Fruit fly (Drosophila melanogaster) whole organism, pupa: ENCODE results near the gene Clic.
A peak's percentile ranks its signal among the peaks of the same experiment; 100 is the strongest.

Experiments used
- CG10348 ChIP-seq: fragments of 200-800 bp; sonication (Bioruptor generic); IDR thresholded peaks from 2 replicates; pipeline ENCODE4 v1.3.6; 2022; ENCODE audit warnings: missing biosample characterization, missing genetic modification characterization
- CG12605 ChIP-seq: fragments of 200-800 bp; sonication (Bioruptor generic); IDR thresholded peaks from 2 replicates; pipeline ENCODE4 v1.3.6; 2022; ENCODE audit warnings: missing biosample characterization, missing genetic modification characterization
- CG13204 ChIP-seq: fragments of 200-800 bp; sonication (Bioruptor generic); optimal IDR thresholded peaks from 2 replicates; lab custom pipeline; 2018; ENCODE audit warnings: missing biosample characterization, mild to moderate bottlenecking, missing genetic modification characterization, moderate library complexity
- CG14655 ChIP-seq: fragments of 200-800 bp; sonication (Bioruptor generic); optimal IDR thresholded peaks from 3 replicates; lab custom pipeline; 2017; ENCODE audit warnings: mild to moderate bottlenecking, missing biosample characterization, missing genetic modification reagents, missing genetic modification characterization
- CG15710 ChIP-seq: fragments of 200-800 bp; sonication (Bioruptor generic); optimal IDR thresholded peaks from 2 replicates; lab custom pipeline; 2018; ENCODE audit warnings: missing biosample characterization, mild to moderate bottlenecking, missing genetic modification characterization, moderate library complexity
- CG17806 ChIP-seq: fragments of 200-800 bp; sonication (Bioruptor generic); optimal IDR thresholded peaks from 2 replicates; lab custom pipeline; 2018; ENCODE audit warnings: missing biosample characterization, mild to moderate bottlenecking, missing genetic modification characterization, moderate library complexity
- CG32121 ChIP-seq: fragments of 200-800 bp; sonication (Bioruptor generic); IDR thresholded peaks from 2 replicates; pipeline ENCODE4 v1.3.6; 2022; ENCODE audit warnings: missing biosample characterization, missing genetic modification characterization
- CG34367 ChIP-seq: fragments of 200-800 bp; sonication (Bioruptor generic); optimal IDR thresholded peaks from 2 replicates; lab custom pipeline; 2018; ENCODE audit warnings: missing biosample characterization, mild to moderate bottlenecking, missing genetic modification characterization
- CG4496 ChIP-seq: fragments of 200-800 bp; sonication (Bioruptor generic); IDR thresholded peaks from 3 replicates; pipeline ENCODE4 v1.3.6; 2022; ENCODE audit warnings: missing biosample characterization, missing genetic modification characterization
- CG8159 ChIP-seq: fragments of 200-800 bp; sonication (Bioruptor generic); optimal IDR thresholded peaks from 3 replicates; lab custom pipeline; 2018; ENCODE audit warnings: missing biosample characterization, mild to moderate bottlenecking, missing genetic modification characterization, moderate library complexity
- CG8301 ChIP-seq: fragments of 200-800 bp; sonication (Bioruptor generic); optimal IDR thresholded peaks from 2 replicates; lab custom pipeline; 2018; ENCODE audit warnings: missing biosample characterization, mild to moderate bottlenecking, missing genetic modification characterization
- CG9948 ChIP-seq: fragments of 200-800 bp; sonication (Bioruptor generic); optimal IDR thresholded peaks from 2 replicates; lab custom pipeline; 2018; ENCODE audit warnings: missing biosample characterization, mild to moderate bottlenecking, missing genetic modification characterization, moderate library complexity
- D1 ChIP-seq: fragments of 200-800 bp; sonication (Bioruptor generic); optimal IDR thresholded peaks from 2 replicates; lab custom pipeline; 2018; ENCODE audit warnings: missing biosample characterization, mild to moderate bottlenecking, missing genetic modification characterization, moderate library complexity
- EcR ChIP-seq: fragments of 200-800 bp; sonication (Bioruptor generic); optimal IDR thresholded peaks from 3 replicates; lab custom pipeline; 2019; ENCODE audit warnings: missing biosample characterization, missing genetic modification characterization, mild to moderate bottlenecking, moderate library complexity, missing genetic modification reagents
- Ets98B ChIP-seq: fragments of 200-800 bp; sonication (Bioruptor generic); IDR thresholded peaks from 2 replicates; pipeline ENCODE4 v1.3.6; 2022; ENCODE audit warnings: missing biosample characterization, missing genetic modification characterization
- Pif1A ChIP-seq: fragments of 200-800 bp; sonication (Bioruptor generic); optimal IDR thresholded peaks from 3 replicates; lab custom pipeline; 2016; ENCODE audit warnings: missing biosample characterization, missing genetic modification characterization
- Pif1B ChIP-seq: fragments of 200-800 bp; sonication (Bioruptor generic); optimal IDR thresholded peaks from 3 replicates; lab custom pipeline; 2016; ENCODE audit warnings: missing biosample characterization, missing genetic modification characterization
- Snoo ChIP-seq: fragments of 200-800 bp; sonication (Bioruptor generic); optimal IDR thresholded peaks from 3 replicates; lab custom pipeline; 2017; ENCODE audit warnings: missing biosample characterization, mild to moderate bottlenecking, missing genetic modification characterization, inconsistent platforms
- fd96Ca ChIP-seq: fragments of 200-800 bp; sonication (Bioruptor generic); IDR thresholded peaks from 3 replicates; pipeline ENCODE4 v1.3.6; 2022; ENCODE audit warnings: missing biosample characterization, missing genetic modification characterization
- gl ChIP-seq: fragments of 200-800 bp; sonication (Bioruptor generic); optimal IDR thresholded peaks from 2 replicates; lab custom pipeline; 2018; ENCODE audit warnings: missing biosample characterization, mild to moderate bottlenecking, missing genetic modification characterization
- rn ChIP-seq: fragments of 200-800 bp; sonication (Bioruptor generic); IDR thresholded peaks from 2 replicates; pipeline ENCODE4 v1.3.6; 2022; ENCODE audit warnings: missing biosample characterization, missing genetic modification characterization

Clic gene

DNA sequence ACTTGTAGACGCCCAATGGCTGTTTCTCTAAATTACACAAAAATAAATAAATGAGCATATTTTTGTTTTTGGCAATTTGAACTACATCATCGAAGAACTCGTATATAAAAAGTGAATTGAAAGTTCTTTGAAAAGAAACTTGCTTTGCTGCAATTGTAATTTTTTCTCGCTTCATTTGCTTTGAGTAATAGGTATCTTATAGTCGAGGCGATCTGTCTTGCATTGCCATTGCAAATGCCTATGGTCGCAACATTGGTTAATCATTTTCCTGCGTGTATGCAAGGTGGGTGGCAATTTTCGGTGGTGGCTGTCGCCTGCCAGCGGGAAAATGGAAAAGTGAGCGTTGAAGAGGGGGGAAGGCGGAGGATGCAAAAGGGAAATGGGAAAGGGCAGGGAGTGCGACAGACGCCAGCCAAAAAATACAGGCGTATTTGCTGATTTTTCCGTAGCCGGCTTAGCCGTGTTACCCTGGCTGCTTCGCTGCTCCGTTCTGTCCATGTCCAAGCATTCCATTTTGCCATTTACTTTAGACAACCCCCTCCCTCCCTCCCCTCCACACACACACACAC lies 34.7 kb downstream of the Clic start:
- no peak for TF ChIP-seq CG13204 (GFP tag; lab: Kevin White, UChicago)
- TF ChIP-seq, all 21 proteins: peak for 0

DNA sequence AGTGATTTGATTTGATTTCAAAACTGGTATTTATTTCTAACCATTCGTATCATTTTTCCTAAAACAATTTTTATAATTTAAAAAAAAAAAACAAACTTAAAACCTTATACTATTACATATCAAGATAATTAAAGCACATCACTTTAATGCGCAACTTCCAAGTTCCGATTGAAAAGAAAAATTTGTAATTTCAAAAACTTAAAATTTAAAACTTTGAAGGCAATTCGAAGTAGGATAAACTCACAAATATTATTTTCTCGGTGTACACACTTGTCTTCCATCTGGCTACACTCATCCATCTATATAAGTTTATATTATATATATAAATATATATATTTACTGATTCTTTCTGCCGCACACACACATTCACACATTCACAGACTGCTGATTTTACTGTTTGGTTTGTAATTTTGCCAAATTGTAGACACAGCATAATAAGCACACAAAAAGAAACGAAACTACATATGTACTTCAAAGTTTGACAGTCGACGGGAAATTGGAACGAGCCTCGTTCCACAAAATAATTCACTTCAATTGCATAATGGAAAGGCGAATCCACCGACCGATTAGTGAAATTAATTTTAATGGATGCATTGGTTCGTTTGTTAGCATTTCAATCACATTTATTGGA lies 36.0 kb downstream of the Clic start:
- TF ChIP-seq D1 (tag; lab: Kevin White, UChicago) (no peak), CG9948 (tag; lab: Kevin White, UChicago) (no peak)

dm6 chrX:13783958-13784907 lies 37.9 kb downstream of the Clic start:
- TF ChIP-seq CG13204 (GFP tag; lab: Kevin White, UChicago) (no peak), CG8159 (tag; lab: Kevin White, UChicago) (peak; percentile 55), Ets98B (GFP tag; lab: Robert Waterston, UW) (peak; percentile 56), CG15710 (tag; lab: Kevin White, UChicago) (peak; percentile 40), EcR (GFP tag; lab: Kevin White, UChicago) (no peak), rn (GFP tag; lab: Robert Waterston, UW) (peak; percentile 30; the same call in 1 of the 2 replicates), fd96Ca (GFP tag; lab: Robert Waterston, UW) (peak; percentile 43; the same call in 1 of the 3 replicates), CG17806 (tag; lab: Kevin White, UChicago) (peak; percentile 48), Pif1B (GFP tag; lab: Kevin White, UChicago) (peak; percentile 13), CG4496 (GFP tag; lab: Robert Waterston, UW) (peak; percentile 83), gl (no peak), Pif1A (GFP tag; lab: Kevin White, UChicago) (peak; percentile 64), D1 (tag; lab: Kevin White, UChicago) (no peak), CG14655 (GFP tag; lab: Kevin White, UChicago) (peak; percentile 71), CG8301 (tag; lab: Kevin White, UChicago) (peak; percentile 58), CG34367 (tag; lab: Kevin White, UChicago) (no peak), CG10348 (GFP tag; lab: Robert Waterston, UW) (no peak), CG32121 (GFP tag; lab: Robert Waterston, UW) (peak; percentile 73), Snoo (tag; lab: Kevin White, UChicago) (no peak), CG9948 (tag; lab: Kevin White, UChicago) (peak; percentile 48), CG12605 (GFP tag; lab: Robert Waterston, UW) (peak; percentile 50; the same call in 1 of the 2 replicates)

- TF ChIP-seq Ets98B (GFP tag; lab: Robert Waterston, UW) (peak; percentile 46; the same call in 1 of the 2 replicates), CG4496 (GFP tag; lab: Robert Waterston, UW) (0 out of 3 replicates have a peak, but pooled peaks have one; percentile 40), Snoo (tag; lab: Kevin White, UChicago) (peak; percentile 24), CG32121 (GFP tag; lab: Robert Waterston, UW) (no peak), CG12605 (GFP tag; lab: Robert Waterston, UW) (no peak), Pif1B (GFP tag; lab: Kevin White, UChicago) (no peak), CG34367 (tag; lab: Kevin White, UChicago) (no peak), fd96Ca (GFP tag; lab: Robert Waterston, UW) (peak; percentile 44; the same call in 1 of the 3 replicates), CG9948 (tag; lab: Kevin White, UChicago) (no peak), D1 (tag; lab: Kevin White, UChicago) (no peak), CG8159 (tag; lab: Kevin White, UChicago) (no peak), CG13204 (GFP tag; lab: Kevin White, UChicago) (no peak), Pif1A (GFP tag; lab: Kevin White, UChicago) (peak; percentile 21), rn (GFP tag; lab: Robert Waterston, UW) (no peak), CG17806 (tag; lab: Kevin White, UChicago) (no peak), EcR (GFP tag; lab: Kevin White, UChicago) (no peak), CG10348 (GFP tag; lab: Robert Waterston, UW) (no peak), gl (no peak), CG8301 (tag; lab: Kevin White, UChicago) (no peak), CG15710 (tag; lab: Kevin White, UChicago) (no peak), CG14655 (GFP tag; lab: Kevin White, UChicago) (no peak)
Measured at dm6 chrX:13783534-13783949, 38.6 kb downstream of the Clic start, which contains the start of gene inaE. inaE (plus strand) TSS chrX:13783714.
